Fruit fly (Drosophila melanogaster) whole organism, embryonic: ENCODE data around the gene CG16903.
A peak's percentile ranks its signal among the peaks of the same experiment; 100 is the strongest.

Experiments
- ATbp ChIP-seq: fragments of 200-800 bp; sonication (Bioruptor generic); optimal IDR thresholded peaks from 2 replicates; lab custom pipeline; 2017; ENCODE audit warnings: missing biosample characterization, mild to moderate bottlenecking, missing genetic modification characterization, missing genetic modification reagents
- B-H1 ChIP-seq: fragments of 200-800 bp; sonication (Bioruptor generic); IDR thresholded peaks from 3 replicates; pipeline ENCODE4 v1.3.6; 2022; ENCODE audit warnings: missing biosample characterization, missing genetic modification characterization
- Bgb ChIP-seq: fragments of 200-800 bp; sonication (Bioruptor generic); IDR thresholded peaks from 2 replicates; pipeline ENCODE4 v1.3.6; 2022; ENCODE audit warnings: missing biosample characterization, missing genetic modification characterization; ENCODE audit not compliant: partially characterized antibody
- CG11456 ChIP-seq: fragments of 200-800 bp; sonication (Bioruptor generic); IDR thresholded peaks from 3 replicates; pipeline ENCODE4 v1.3.6; 2022; ENCODE audit warnings: missing biosample characterization, missing genetic modification characterization
- CG11504 ChIP-seq: fragments of 200-800 bp; sonication (Bioruptor generic); optimal IDR thresholded peaks from 3 replicates; lab custom pipeline; 2019; ENCODE audit warnings: missing biosample characterization, mild to moderate bottlenecking, missing genetic modification characterization, moderate library complexity
- CG12744 ChIP-seq: fragments of 200-800 bp; sonication (Bioruptor generic); optimal IDR thresholded peaks from 2 replicates; lab custom pipeline; 2016; ENCODE audit warnings: missing biosample characterization, missing genetic modification characterization
- CG12769 ChIP-seq: fragments of 200-800 bp; sonication (Bioruptor generic); optimal IDR thresholded peaks from 2 replicates; lab custom pipeline; 2019; ENCODE audit warnings: missing biosample characterization, mild to moderate bottlenecking, missing genetic modification characterization, moderate library complexity
- CG12942 ChIP-seq: fragments of 200-800 bp; sonication (Bioruptor generic); optimal IDR thresholded peaks from 3 replicates; lab custom pipeline; 2016; ENCODE audit warnings: missing biosample characterization, missing genetic modification characterization
- CG15514 ChIP-seq: fragments of 200-800 bp; sonication (Bioruptor generic); optimal IDR thresholded peaks from 3 replicates; lab custom pipeline; 2017; ENCODE audit warnings: missing biosample characterization, missing genetic modification characterization, mild to moderate bottlenecking, moderate library complexity, missing genetic modification reagents
- CG1603 ChIP-seq: fragments of 200-800 bp; sonication (Bioruptor generic); optimal IDR thresholded peaks from 2 replicates; lab custom pipeline; 2019; ENCODE audit warnings: missing biosample characterization, mild to moderate bottlenecking, missing genetic modification characterization, moderate library complexity
- CG16779 ChIP-seq: fragments of 200-800 bp; sonication (Bioruptor generic); IDR thresholded peaks from 2 replicates; pipeline ENCODE4 v1.3.6; 2022; ENCODE audit warnings: missing biosample characterization, missing genetic modification characterization
- CG17328 ChIP-seq: fragments of 200-800 bp; sonication (Bioruptor generic); IDR thresholded peaks from 2 replicates; pipeline ENCODE4 v1.3.6; 2022; ENCODE audit warnings: missing biosample characterization, missing genetic modification characterization
- CG17361 ChIP-seq: fragments of 200-800 bp; sonication (Bioruptor generic); IDR thresholded peaks from 3 replicates; pipeline ENCODE4 v1.3.6; 2022; ENCODE audit warnings: missing biosample characterization, missing genetic modification characterization
- CG18619 ChIP-seq: fragments of 200-800 bp; sonication (Bioruptor generic); optimal IDR thresholded peaks from 3 replicates; lab custom pipeline; 2017; ENCODE audit warnings: missing biosample characterization, mild to moderate bottlenecking, missing genetic modification characterization
- CG2678 ChIP-seq: fragments of 200-800 bp; sonication (Bioruptor generic); optimal IDR thresholded peaks from 3 replicates; lab custom pipeline; 2019; ENCODE audit warnings: missing biosample characterization, mild to moderate bottlenecking, missing genetic modification characterization, moderate library complexity
- CG34376 ChIP-seq: fragments of 200-800 bp; sonication (Bioruptor generic); optimal IDR thresholded peaks from 2 replicates; lab custom pipeline; 2018; ENCODE audit warnings: missing biosample characterization, mild to moderate bottlenecking, missing genetic modification characterization
- CG5953 ChIP-seq: fragments of 200-800 bp; sonication (Bioruptor generic); IDR thresholded peaks from 2 replicates; pipeline ENCODE4 v1.3.6; 2022; ENCODE audit warnings: missing biosample characterization, missing genetic modification characterization
- CG6175 ChIP-seq: fragments of 200-800 bp; sonication (Bioruptor generic); IDR thresholded peaks from 3 replicates; pipeline ENCODE4 v1.3.6; 2022; ENCODE audit warnings: missing biosample characterization, missing genetic modification characterization
- CG7271 ChIP-seq: fragments of 200-800 bp; sonication (Bioruptor generic); optimal IDR thresholded peaks from 2 replicates; lab custom pipeline; 2018; ENCODE audit warnings: missing biosample characterization, mild to moderate bottlenecking, missing genetic modification characterization, moderate library complexity
- CG9932 ChIP-seq: fragments of 200-800 bp; sonication (Bioruptor generic); IDR thresholded peaks from 2 replicates; pipeline ENCODE4 v1.3.6; 2022; ENCODE audit warnings: missing biosample characterization, missing genetic modification characterization
- CkIIα-i1 ChIP-seq: fragments of 200-800 bp; sonication (Bioruptor generic); IDR thresholded peaks from 2 replicates; pipeline ENCODE4 v1.3.6; 2022; ENCODE audit warnings: missing biosample characterization, missing genetic modification characterization
- Dbx ChIP-seq: fragments of 200-800 bp; sonication (Bioruptor generic); IDR thresholded peaks from 3 replicates; pipeline ENCODE4 v1.3.6; 2022; ENCODE audit warnings: missing biosample characterization, missing genetic modification characterization
- E2f2 ChIP-seq: fragments of 200-800 bp; sonication (Bioruptor generic); IDR thresholded peaks from 2 replicates; pipeline ENCODE4 v1.3.6; 2022; ENCODE audit warnings: missing biosample characterization, missing genetic modification characterization
- Ets65A ChIP-seq: fragments of 200-800 bp; sonication (Bioruptor generic); peaks from one replicate; lab custom pipeline; 2016; ENCODE audit warnings: missing biosample characterization, missing genetic modification characterization
- Ets97D ChIP-seq: fragments of 200-800 bp; sonication (Bioruptor generic); optimal IDR thresholded peaks from 3 replicates; lab custom pipeline; 2016; ENCODE audit warnings: missing biosample characterization, missing genetic modification characterization
- Fer1 ChIP-seq: fragments of 200-800 bp; sonication (Bioruptor generic); optimal IDR thresholded peaks from 2 replicates; lab custom pipeline; 2017; ENCODE audit warnings: missing biosample characterization, mild to moderate bottlenecking, missing genetic modification characterization
- Neu2 ChIP-seq: fragments of 200-800 bp; sonication (Bioruptor generic); optimal IDR thresholded peaks from 3 replicates; lab custom pipeline; 2016; ENCODE audit warnings: missing biosample characterization, missing genetic modification characterization, borderline replicate concordance
- Nf-YA ChIP-seq: fragments of 200-800 bp; sonication (Bioruptor generic); IDR thresholded peaks from 2 replicates; pipeline ENCODE4 v1.3.6; 2022; ENCODE audit warnings: missing biosample characterization, missing genetic modification characterization
- Optix ChIP-seq: fragments of 200-800 bp; sonication (Bioruptor generic); IDR thresholded peaks from 3 replicates; pipeline ENCODE4 v1.3.6; 2022; ENCODE audit warnings: missing biosample characterization, missing genetic modification characterization
- Taf1 ChIP-seq: fragments of 200-800 bp; sonication (Bioruptor generic); IDR thresholded peaks from 2 replicates; pipeline ENCODE4 v1.3.6; 2022; ENCODE audit warnings: missing biosample characterization, missing genetic modification characterization
- Vsx1 ChIP-seq: fragments of 200-800 bp; sonication (Bioruptor generic); optimal IDR thresholded peaks from 2 replicates; lab custom pipeline; 2017; ENCODE audit warnings: missing biosample characterization, mild to moderate bottlenecking, missing genetic modification characterization, missing genetic modification reagents
- ab ChIP-seq: fragments of 200-800 bp; sonication (Bioruptor generic); optimal IDR thresholded peaks from 2 replicates; lab custom pipeline; 2016; ENCODE audit warnings: missing biosample characterization, missing genetic modification characterization
- ap ChIP-seq: fragments of 200-800 bp; sonication (Bioruptor generic); IDR thresholded peaks from 2 replicates; pipeline ENCODE4 v1.3.6; 2022; ENCODE audit warnings: missing biosample characterization, missing genetic modification characterization
- bab2 ChIP-seq: fragments of 200-800 bp; sonication (Bioruptor generic); optimal IDR thresholded peaks from 2 replicates; lab custom pipeline; 2016; ENCODE audit warnings: missing biosample characterization, missing genetic modification characterization
- bbx ChIP-seq: fragments of 200-800 bp; sonication (Bioruptor generic); IDR thresholded peaks from 2 replicates; pipeline ENCODE4 v1.3.6; 2022; ENCODE audit warnings: missing biosample characterization, missing genetic modification characterization; ENCODE audit not compliant: partially characterized antibody
- br ChIP-seq: fragments of >200 bp; optimal IDR thresholded peaks from 2 replicates; lab custom pipeline; 2017
- bsh ChIP-seq, 2 experiments: fragments of 200-800 bp; sonication (Bioruptor generic); optimal IDR thresholded peaks; 2 replicates each; lab custom pipeline; 2017 to 2018; ENCODE audit warnings: mild to moderate bottlenecking in 2 of 2, missing biosample characterization in 2 of 2, missing genetic modification characterization in 2 of 2, moderate library complexity in 1 of 2
- cad ChIP-seq: fragments of >200 bp; optimal IDR thresholded peaks from 2 replicates; lab custom pipeline; 2017; ENCODE audit warnings: missing biosample characterization, missing genetic modification characterization
- corto ChIP-seq: fragments of 200-800 bp; sonication (Bioruptor generic); optimal IDR thresholded peaks from 2 replicates; lab custom pipeline; 2016; ENCODE audit warnings: missing biosample characterization, mild to moderate bottlenecking, missing genetic modification characterization, moderate library complexity
- esg ChIP-seq: fragments of 200-800 bp; sonication (Bioruptor generic); conservative IDR thresholded peaks from 2 replicates; pipeline ENCODE4 v1.3.6; 2022; ENCODE audit warnings: missing biosample characterization, missing genetic modification characterization
- gsb-n ChIP-seq: fragments of 200-800 bp; sonication (Bioruptor generic); optimal IDR thresholded peaks from 3 replicates; lab custom pipeline; 2018; ENCODE audit warnings: missing biosample characterization, mild to moderate bottlenecking, missing genetic modification characterization
- ind ChIP-seq: fragments of 200-800 bp; sonication (Bioruptor generic); optimal IDR thresholded peaks from 3 replicates; lab custom pipeline; 2016; ENCODE audit warnings: missing biosample characterization, missing genetic modification characterization
- jigr1 ChIP-seq: fragments of 200-800 bp; sonication (Bioruptor generic); IDR thresholded peaks from 3 replicates; pipeline ENCODE4 v1.3.6; 2022; ENCODE audit warnings: missing biosample characterization, missing genetic modification characterization
- knrl ChIP-seq: fragments of 200-800 bp; sonication (Bioruptor generic); IDR thresholded peaks from 3 replicates; pipeline ENCODE4 v1.3.6; 2022; ENCODE audit warnings: missing biosample characterization, missing genetic modification characterization; ENCODE audit not compliant: partially characterized antibody
- onecut ChIP-seq: fragments of 200-800 bp; sonication (Bioruptor generic); IDR thresholded peaks from 2 replicates; pipeline ENCODE4 v1.3.6; 2022; ENCODE audit warnings: missing biosample characterization, missing genetic modification characterization
- slbo ChIP-seq: fragments of 200-800 bp; sonication (Bioruptor generic); IDR thresholded peaks from 2 replicates; pipeline ENCODE4 v1.3.6; 2022; ENCODE audit warnings: missing biosample characterization, missing genetic modification characterization
- slp2 ChIP-seq: fragments of 200-800 bp; sonication (Bioruptor generic); optimal IDR thresholded peaks from 2 replicates; lab custom pipeline; 2016; ENCODE audit warnings: missing biosample characterization, missing genetic modification characterization
- stwl ChIP-seq: fragments of 200-800 bp; sonication (Bioruptor generic); optimal IDR thresholded peaks from 3 replicates; lab custom pipeline; 2018; ENCODE audit warnings: missing biosample characterization, mild to moderate bottlenecking, missing genetic modification characterization, moderate library complexity
- trem ChIP-seq: fragments of 200-800 bp; optimal IDR thresholded peaks from 3 replicates; lab custom pipeline; 2019; ENCODE audit warnings: missing biosample characterization, mild to moderate bottlenecking, missing genetic modification characterization, moderate library complexity
- ttk ChIP-seq: fragments of 200-800 bp; sonication (Bioruptor generic); IDR thresholded peaks from 2 replicates; pipeline ENCODE4 v2.1.2; 2022; ENCODE audit warnings: missing biosample characterization, missing genetic modification characterization
- tx ChIP-seq: fragments of 200-800 bp; sonication (Bioruptor generic); optimal IDR thresholded peaks from 2 replicates; lab custom pipeline; 2016; ENCODE audit warnings: missing biosample characterization, missing genetic modification characterization
- z ChIP-seq: fragments of 200-800 bp; sonication (Bioruptor generic); IDR thresholded peaks from 3 replicates; pipeline ENCODE4 v1.3.6; 2022; ENCODE audit warnings: missing biosample characterization, missing genetic modification characterization

CG16903 gene

dm6 chrX:2070708-2071063, 9.5 kb downstream of the CG16903 start (continued):
- TF ChIP-seq Taf1 (GFP tag; lab: Robert Waterston, UW) (peak; percentile 66), slp2 (GFP tag; lab: Kevin White, UChicago) (peak; percentile 35), jigr1 (GFP tag; lab: Robert Waterston, UW) (peak; percentile 11; the same call in 1 of the 3 replicates), knrl (GFP tag; lab: Robert Waterston, UW) (no peak), CG11456 (GFP tag; lab: Robert Waterston, UW) (peak; percentile 65; the same call in 1 of the 3 replicates), CG12744 (GFP tag; lab: Kevin White, UChicago) (no peak), corto (GFP tag; lab: Kevin White, UChicago) (no peak), bab2 (GFP tag; lab: Kevin White, UChicago) (no peak), CG15514 (GFP tag; lab: Kevin White, UChicago) (peak; percentile 50), ab (peak; percentile 30), z (GFP tag; lab: Robert Waterston, UW) (no peak), CG17328 (GFP tag; lab: Robert Waterston, UW) (peak; percentile 55; the same call in 1 of the 2 replicates), Optix (GFP tag; lab: Robert Waterston, UW) (peak; percentile 59; the same call in 2 of the 3 replicates), Bgb (no peak), Fer1 (GFP tag; lab: Kevin White, UChicago) (peak; percentile 82), tx (GFP tag; lab: Kevin White, UChicago) (peak; percentile 52), br (no peak), bsh (GFP tag; optimal IDR thresholded peaks at IDR 0.05; lab: Kevin White, UChicago) (peak; percentile 31 to 49), CG18619 (GFP tag; lab: Kevin White, UChicago) (peak; percentile 42), onecut (GFP tag; lab: Robert Waterston, UW) (peak; percentile 25; the same call in 1 of the 2 replicates), Vsx1 (GFP tag; lab: Kevin White, UChicago) (no peak), CG6175 (no peak), ATbp (GFP tag; lab: Kevin White, UChicago) (peak; percentile 46), esg (GFP tag; lab: Robert Waterston, UW) (peak; percentile 75), CG7271 (no peak), CG1603 (peak; percentile 62), CG12942 (GFP tag; lab: Kevin White, UChicago) (peak; percentile 52), CG17361 (GFP tag; lab: Robert Waterston, UW) (peak; percentile 55; the same call in 2 of the 3 replicates), bbx (GFP tag; lab: Robert Waterston, UW) (no peak), stwl (tag; lab: Kevin White, UChicago) (no peak), CG34376 (peak; percentile 33), CG9932 (GFP tag; lab: Robert Waterston, UW) (peak; percentile 83), Dbx (GFP tag; lab: Robert Waterston, UW) (peak; percentile 76), CG11504 (peak; percentile 74), ap (no peak), slbo (GFP tag; lab: Robert Waterston, UW) (peak; percentile 76), B-H1 (GFP tag; lab: Robert Waterston, UW) (peak; percentile 47; the same call in 2 of the 3 replicates), CG16779 (GFP tag; lab: Robert Waterston, UW) (no peak), Ets65A (GFP tag; lab: Kevin White, UChicago) (peak; percentile 92), CG12769 (peak; percentile 86), Neu2 (GFP tag; lab: Kevin White, UChicago) (no peak), gsb-n (tag; lab: Kevin White, UChicago) (no peak), E2f2 (GFP tag; lab: Robert Waterston, UW) (peak; percentile 43), cad (GFP tag; lab: Kevin White, UChicago) (no peak), trem (tag; lab: Kevin White, UChicago) (no peak), ind (GFP tag; lab: Kevin White, UChicago) (peak; percentile 77), CG2678 (peak; percentile 78), CG5953 (GFP tag; lab: Robert Waterston, UW) (no peak), Nf-YA (no peak), Ets97D (no peak), ttk (GFP tag; lab: Robert Waterston, UW) (peak; percentile 66), CkIIα-i1 (GFP tag; lab: Robert Waterston, UW) (no peak)
